Worm (Caenorhabditis elegans) whole organism, late embryonic: ENCODE measurements around the gene str-103.

Experiments
- F13H6.1 ChIP-seq: sonication (generic microtip); optimal IDR thresholded peaks from 2 replicates; lab custom pipeline; 2016; ENCODE audit warnings: missing genetic modification characterization, missing compliant biosample characterization
- ama-1 ChIP-seq: fragments of 150-350 bp; optimal IDR thresholded peaks from 2 replicates; lab custom pipeline; 2014
- ceh-6 ChIP-seq: fragments of 200-800 bp; sonication (Bioruptor generic); optimal IDR thresholded peaks from 2 replicates; lab custom pipeline; 2018; ENCODE audit warnings: mild to moderate bottlenecking, missing genetic modification characterization, missing compliant biosample characterization

ce11 chrV:16127401-16127800, 8.9 kb upstream of the str-103 start, which contains the start of gene fbxa-143:
- no peak for TF ChIP-seq ceh-6 (GFP tag; lab: Kevin White, UChicago)
- TF ChIP-seq ama-1, result no peak
- no peak for TF ChIP-seq F13H6.1 (tag; lab: Kevin White, UChicago)
